Worm (Caenorhabditis elegans) whole organism, L4 larva: ENCODE results near the gene snf-10.

Experiments used
- mdl-1 ChIP-seq, 2 experiments: fragments of 150-350 bp in 1 of 2; sonication (generic microtip) in 1 of 2; optimal IDR thresholded peaks; 2 replicates each; lab custom pipeline; 2014 to 2017; ENCODE audit warnings: missing biosample characterization in 2 of 2, missing genetic modification characterization in 2 of 2
- nhr-11 ChIP-seq: fragments of 150-350 bp; optimal IDR thresholded peaks from 2 replicates; lab custom pipeline; 2014; ENCODE audit warnings: missing biosample characterization, missing genetic modification characterization

ce11 chrV:10414610-10415009, 26.0 kb downstream of the snf-10 start, which contains the start of gene F15H10.9:
- TF ChIP-seq mdl-1 (tag; optimal IDR thresholded peaks at IDR 0.05; lab: Kevin White, UChicago), result no peak
- no peak for TF ChIP-seq nhr-11 (tag; lab: Kevin White, UChicago)
